Fruit fly (Drosophila melanogaster) whole organism, pupa: ENCODE measurements around the gene eco.
A peak's percentile ranks its signal among the peaks of the same experiment; 100 is the strongest.

ENCODE experiments used
- CG10348 ChIP-seq: fragments of 200-800 bp; sonication (Bioruptor generic); IDR thresholded peaks from 2 replicates; pipeline ENCODE4 v1.3.6; 2022; ENCODE audit warnings: missing biosample characterization, missing genetic modification characterization
- CG12605 ChIP-seq: fragments of 200-800 bp; sonication (Bioruptor generic); IDR thresholded peaks from 2 replicates; pipeline ENCODE4 v1.3.6; 2022; ENCODE audit warnings: missing biosample characterization, missing genetic modification characterization
- CG13204 ChIP-seq: fragments of 200-800 bp; sonication (Bioruptor generic); optimal IDR thresholded peaks from 2 replicates; lab custom pipeline; 2018; ENCODE audit warnings: missing biosample characterization, mild to moderate bottlenecking, missing genetic modification characterization, moderate library complexity
- CG14655 ChIP-seq: fragments of 200-800 bp; sonication (Bioruptor generic); optimal IDR thresholded peaks from 3 replicates; lab custom pipeline; 2017; ENCODE audit warnings: mild to moderate bottlenecking, missing biosample characterization, missing genetic modification reagents, missing genetic modification characterization
- CG15710 ChIP-seq: fragments of 200-800 bp; sonication (Bioruptor generic); optimal IDR thresholded peaks from 2 replicates; lab custom pipeline; 2018; ENCODE audit warnings: missing biosample characterization, mild to moderate bottlenecking, missing genetic modification characterization, moderate library complexity
- CG17806 ChIP-seq: fragments of 200-800 bp; sonication (Bioruptor generic); optimal IDR thresholded peaks from 2 replicates; lab custom pipeline; 2018; ENCODE audit warnings: missing biosample characterization, mild to moderate bottlenecking, missing genetic modification characterization, moderate library complexity
- CG32121 ChIP-seq: fragments of 200-800 bp; sonication (Bioruptor generic); IDR thresholded peaks from 2 replicates; pipeline ENCODE4 v1.3.6; 2022; ENCODE audit warnings: missing biosample characterization, missing genetic modification characterization
- CG34367 ChIP-seq: fragments of 200-800 bp; sonication (Bioruptor generic); optimal IDR thresholded peaks from 2 replicates; lab custom pipeline; 2018; ENCODE audit warnings: missing biosample characterization, mild to moderate bottlenecking, missing genetic modification characterization
- CG4496 ChIP-seq: fragments of 200-800 bp; sonication (Bioruptor generic); IDR thresholded peaks from 3 replicates; pipeline ENCODE4 v1.3.6; 2022; ENCODE audit warnings: missing biosample characterization, missing genetic modification characterization
- CG8159 ChIP-seq: fragments of 200-800 bp; sonication (Bioruptor generic); optimal IDR thresholded peaks from 3 replicates; lab custom pipeline; 2018; ENCODE audit warnings: missing biosample characterization, mild to moderate bottlenecking, missing genetic modification characterization, moderate library complexity
- CG8301 ChIP-seq: fragments of 200-800 bp; sonication (Bioruptor generic); optimal IDR thresholded peaks from 2 replicates; lab custom pipeline; 2018; ENCODE audit warnings: missing biosample characterization, mild to moderate bottlenecking, missing genetic modification characterization
- CG9948 ChIP-seq: fragments of 200-800 bp; sonication (Bioruptor generic); optimal IDR thresholded peaks from 2 replicates; lab custom pipeline; 2018; ENCODE audit warnings: missing biosample characterization, mild to moderate bottlenecking, missing genetic modification characterization, moderate library complexity
- D1 ChIP-seq: fragments of 200-800 bp; sonication (Bioruptor generic); optimal IDR thresholded peaks from 2 replicates; lab custom pipeline; 2018; ENCODE audit warnings: missing biosample characterization, mild to moderate bottlenecking, missing genetic modification characterization, moderate library complexity
- EcR ChIP-seq: fragments of 200-800 bp; sonication (Bioruptor generic); optimal IDR thresholded peaks from 3 replicates; lab custom pipeline; 2019; ENCODE audit warnings: missing biosample characterization, missing genetic modification characterization, mild to moderate bottlenecking, moderate library complexity, missing genetic modification reagents
- Ets98B ChIP-seq: fragments of 200-800 bp; sonication (Bioruptor generic); IDR thresholded peaks from 2 replicates; pipeline ENCODE4 v1.3.6; 2022; ENCODE audit warnings: missing biosample characterization, missing genetic modification characterization
- Pif1A ChIP-seq: fragments of 200-800 bp; sonication (Bioruptor generic); optimal IDR thresholded peaks from 3 replicates; lab custom pipeline; 2016; ENCODE audit warnings: missing biosample characterization, missing genetic modification characterization
- Pif1B ChIP-seq: fragments of 200-800 bp; sonication (Bioruptor generic); optimal IDR thresholded peaks from 3 replicates; lab custom pipeline; 2016; ENCODE audit warnings: missing biosample characterization, missing genetic modification characterization
- Snoo ChIP-seq: fragments of 200-800 bp; sonication (Bioruptor generic); optimal IDR thresholded peaks from 3 replicates; lab custom pipeline; 2017; ENCODE audit warnings: missing biosample characterization, mild to moderate bottlenecking, missing genetic modification characterization, inconsistent platforms
- fd96Ca ChIP-seq: fragments of 200-800 bp; sonication (Bioruptor generic); IDR thresholded peaks from 3 replicates; pipeline ENCODE4 v1.3.6; 2022; ENCODE audit warnings: missing biosample characterization, missing genetic modification characterization
- gl ChIP-seq: fragments of 200-800 bp; sonication (Bioruptor generic); optimal IDR thresholded peaks from 2 replicates; lab custom pipeline; 2018; ENCODE audit warnings: missing biosample characterization, mild to moderate bottlenecking, missing genetic modification characterization
- rn ChIP-seq: fragments of 200-800 bp; sonication (Bioruptor generic); IDR thresholded peaks from 2 replicates; pipeline ENCODE4 v1.3.6; 2022; ENCODE audit warnings: missing biosample characterization, missing genetic modification characterization

eco gene

DNA sequence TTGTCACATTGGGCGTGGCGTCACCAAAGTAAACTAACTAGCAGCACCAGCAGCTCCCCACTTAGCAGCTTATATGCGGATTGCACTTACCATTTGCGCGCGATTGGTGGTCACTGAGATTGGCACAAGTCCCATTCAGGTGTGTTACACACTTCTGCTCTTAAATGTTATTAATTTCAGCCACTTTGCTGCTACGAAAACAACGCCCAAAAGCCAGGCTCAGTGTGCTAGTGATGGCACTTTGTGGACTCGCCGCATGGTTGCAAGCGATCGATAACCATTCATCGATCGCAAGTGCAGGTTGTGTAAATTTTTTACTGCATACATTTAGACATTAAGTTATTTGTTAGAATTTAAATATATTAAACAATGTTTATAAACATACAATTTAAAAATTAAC lies 4.2 kb downstream of the eco start, which contains the start of the genes wrm1 and wrm2:
Gene wrm1 (minus strand): TSS at position 237 of the 400 bp plus-strand sequence.
Gene wrm2 (minus strand): TSS at position 237 of the 400 bp plus-strand sequence.
- TF ChIP-seq D1 (tag; lab: Kevin White, UChicago), result no peak
- TF ChIP-seq CG8301 (tag; lab: Kevin White, UChicago), result no peak
- TF ChIP-seq CG4496 (GFP tag; lab: Robert Waterston, UW), result 0 out of 3 replicates have a peak, but pooled peaks have one; percentile 16
- TF ChIP-seq, all 21 proteins: peak for 1

DNA sequence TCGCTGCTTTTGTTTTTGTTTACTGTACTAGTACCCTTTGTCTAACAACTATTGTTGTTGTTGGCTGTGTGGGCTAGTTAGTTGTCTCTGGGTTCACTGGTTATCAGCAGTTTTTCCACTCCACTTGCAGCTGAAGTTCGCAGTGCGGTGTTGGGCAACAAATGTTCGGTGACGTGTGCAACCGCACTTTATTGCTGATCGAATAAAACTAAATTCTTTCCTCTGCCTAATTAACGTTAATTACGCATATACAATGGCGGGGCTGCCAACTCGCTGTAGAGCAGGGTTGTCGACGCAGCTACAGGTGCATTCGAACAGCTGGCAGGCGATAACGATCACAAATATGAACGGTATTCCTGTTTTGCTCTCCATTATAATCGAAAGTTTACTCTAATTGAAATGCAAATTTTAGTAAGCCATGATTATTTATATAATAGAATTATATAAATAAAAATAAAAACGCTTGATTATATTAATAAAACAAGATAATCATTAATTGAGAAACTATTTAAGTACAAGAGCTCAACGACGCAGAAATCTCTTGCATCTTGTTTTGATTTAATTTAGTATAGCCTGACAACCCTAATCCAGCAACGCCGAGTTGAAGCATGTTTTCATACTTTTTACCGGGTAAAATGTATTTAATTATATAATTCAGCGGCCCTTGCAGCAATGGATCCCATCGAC lies 10.4 kb downstream of the eco start, which contains the start of the genes mrva, CG42307 and mus312:
Gene mrva (minus strand): TSS at position 276 of the 687 bp plus-strand sequence.
Gene CG42307 (plus strand): TSS at position 566 of the 687 bp plus-strand sequence.
Gene mus312 (plus strand): TSS at position 566 of the 687 bp plus-strand sequence.
- TF ChIP-seq CG13204 (GFP tag; lab: Kevin White, UChicago), result no peak
- TF ChIP-seq CG17806, result peak; percentile 83
- peak; percentile 79 for TF ChIP-seq CG32121
- peak; percentile 90 for TF ChIP-seq CG15710 (tag; lab: Kevin White, UChicago)
- TF ChIP-seq Ets98B (GFP tag; lab: Robert Waterston, UW), result peak; percentile 57
- TF ChIP-seq D1 (tag; lab: Kevin White, UChicago), result no peak
- TF ChIP-seq CG12605 (GFP tag; lab: Robert Waterston, UW), result peak; percentile 51; the same call in 1 of the 2 replicates
- TF ChIP-seq CG14655, result no peak
- TF ChIP-seq gl (tag; lab: Kevin White, UChicago), result no peak
- TF ChIP-seq CG9948, result peak; percentile 80
- no peak for TF ChIP-seq Pif1B (GFP tag; lab: Kevin White, UChicago)
- peak; percentile 89 for TF ChIP-seq CG8159 (tag; lab: Kevin White, UChicago)
- TF ChIP-seq CG10348 (GFP tag; lab: Robert Waterston, UW), result no peak
- no peak for TF ChIP-seq CG8301 (tag; lab: Kevin White, UChicago)
- peak; percentile 82 for TF ChIP-seq CG4496 (GFP tag; lab: Robert Waterston, UW)
- TF ChIP-seq CG34367 (tag; lab: Kevin White, UChicago), result peak; percentile 73
- peak; percentile 70 for TF ChIP-seq EcR (GFP tag; lab: Kevin White, UChicago)
- peak; percentile 82 for TF ChIP-seq Snoo (tag; lab: Kevin White, UChicago)
- no peak for TF ChIP-seq Pif1A
- peak; percentile 23; the same call in 1 of the 3 replicates for TF ChIP-seq fd96Ca (GFP tag; lab: Robert Waterston, UW)
- TF ChIP-seq rn, result no peak

DNA sequence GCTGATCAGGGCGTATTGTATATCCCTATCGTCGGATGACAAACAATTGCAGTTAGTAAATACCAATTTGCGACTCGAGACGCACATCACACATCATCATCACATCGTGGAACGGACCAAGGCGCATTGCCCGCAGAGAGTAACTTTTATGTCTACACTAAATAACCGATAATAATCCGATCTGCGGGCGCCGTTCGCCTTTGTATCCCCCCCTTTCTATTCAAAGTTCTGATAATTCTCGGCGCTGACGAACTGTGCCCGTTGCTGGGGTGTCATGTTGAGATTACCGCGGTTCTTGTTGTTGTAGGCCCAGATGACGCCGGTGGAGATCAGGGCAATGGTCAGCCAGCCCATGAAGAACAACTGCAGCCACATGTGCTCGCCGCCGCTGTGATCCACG lies 12.5 kb downstream of the eco start:
- TF ChIP-seq Pif1A (no peak), CG14655 (no peak), EcR (GFP tag; lab: Kevin White, UChicago) (peak; percentile 53), CG10348 (GFP tag; lab: Robert Waterston, UW) (no peak)

dm6 chr3L:7323348-7323747 lies 15.8 kb downstream of the eco start, which contains the start of the genes RhoGEF4 and Rint1:
TSS of gene RhoGEF4 (minus strand) at chr3L:7323411.
TSS of gene Rint1 (plus strand) at chr3L:7323619.
- TF ChIP-seq EcR (GFP tag; lab: Kevin White, UChicago), result no peak
- no peak for TF ChIP-seq Pif1A
- no peak for TF ChIP-seq rn
- peak; percentile 62 for TF ChIP-seq CG8159 (tag; lab: Kevin White, UChicago)
- no peak for TF ChIP-seq Snoo (tag; lab: Kevin White, UChicago)
- TF ChIP-seq CG17806, result peak; percentile 16
- TF ChIP-seq fd96Ca (GFP tag; lab: Robert Waterston, UW), result peak; percentile 43; the same call in 1 of the 3 replicates
- no peak for TF ChIP-seq Pif1B (GFP tag; lab: Kevin White, UChicago)
- TF ChIP-seq D1 (tag; lab: Kevin White, UChicago), result no peak
- TF ChIP-seq CG8301 (tag; lab: Kevin White, UChicago), result no peak
- TF ChIP-seq CG10348 (GFP tag; lab: Robert Waterston, UW), result no peak
- TF ChIP-seq CG34367 (tag; lab: Kevin White, UChicago), result no peak
- TF ChIP-seq gl (tag; lab: Kevin White, UChicago), result no peak
- TF ChIP-seq Ets98B (GFP tag; lab: Robert Waterston, UW), result no peak
- TF ChIP-seq CG32121, result peak; percentile 43; the same call in 1 of the 2 replicates
- TF ChIP-seq CG13204 (GFP tag; lab: Kevin White, UChicago), result no peak
- TF ChIP-seq CG14655, result no peak
- 0 out of 3 replicates have a peak, but pooled peaks have one; percentile 30 for TF ChIP-seq CG4496 (GFP tag; lab: Robert Waterston, UW)
- no peak for TF ChIP-seq CG12605 (GFP tag; lab: Robert Waterston, UW)
- TF ChIP-seq CG9948, result peak; percentile 36
- TF ChIP-seq CG15710 (tag; lab: Kevin White, UChicago), result peak; percentile 40

DNA sequence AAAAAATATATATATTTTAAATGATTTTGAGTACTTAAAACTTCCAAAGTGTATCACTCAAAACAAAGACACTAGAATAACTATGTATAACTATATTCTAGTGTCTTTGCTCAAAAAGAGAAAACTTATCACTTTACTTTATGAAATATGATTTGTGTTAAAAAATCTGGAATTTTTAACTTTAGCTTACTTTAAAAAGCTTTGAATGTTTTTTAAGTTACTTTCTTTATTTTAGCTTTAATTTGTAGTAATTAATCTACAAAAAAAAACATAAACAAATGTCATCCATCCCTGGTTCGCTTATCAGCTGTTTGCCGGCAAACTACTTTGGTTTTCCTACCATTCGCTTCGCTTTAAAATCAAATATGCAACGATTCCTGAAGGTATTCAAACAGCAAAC lies 19.4 kb downstream of the eco start, which contains the start of gene CG8607:
Gene CG8607 (plus strand): TSS at position 301 of the 400 bp plus-strand sequence.
- no peak for TF ChIP-seq CG9948
- no peak for TF ChIP-seq EcR (GFP tag; lab: Kevin White, UChicago)
- no peak for TF ChIP-seq CG15710 (tag; lab: Kevin White, UChicago)
- no peak for TF ChIP-seq Pif1B (GFP tag; lab: Kevin White, UChicago)
- TF ChIP-seq D1 (tag; lab: Kevin White, UChicago), result no peak
- TF ChIP-seq rn, result no peak
- TF ChIP-seq fd96Ca (GFP tag; lab: Robert Waterston, UW), result no peak
- no peak for TF ChIP-seq Snoo (tag; lab: Kevin White, UChicago)
- no peak for TF ChIP-seq CG10348 (GFP tag; lab: Robert Waterston, UW)
- no peak for TF ChIP-seq CG32121
- no peak for TF ChIP-seq CG4496 (GFP tag; lab: Robert Waterston, UW)
- TF ChIP-seq CG12605 (GFP tag; lab: Robert Waterston, UW), result no peak
- no peak for TF ChIP-seq gl (tag; lab: Kevin White, UChicago)
- TF ChIP-seq Ets98B (GFP tag; lab: Robert Waterston, UW), result no peak
- no peak for TF ChIP-seq Pif1A
- TF ChIP-seq CG17806, result no peak
- TF ChIP-seq CG8159 (tag; lab: Kevin White, UChicago), result no peak
- TF ChIP-seq CG34367 (tag; lab: Kevin White, UChicago), result no peak
- no peak for TF ChIP-seq CG14655
- no peak for TF ChIP-seq CG13204 (GFP tag; lab: Kevin White, UChicago)
- TF ChIP-seq, all 21 proteins: peak for 0
